Fruit fly (Drosophila melanogaster): ENCODE data around the gene Task7.

Task7 gene

dm6 chr3R:9420439-9421234 lies 8.5 kb upstream of the Task7 start (continued):
- no peak for TF ChIP-seq ranshi (GFP tag; IDR thresholded peaks at IDR 0.05)
- no peak for TF ChIP-seq pzg (GFP tag; optimal IDR thresholded peaks at IDR 0.05)
- TF ChIP-seq Hr51 (GFP tag; optimal IDR thresholded peaks at IDR 0.05), result peak in 1 of 2 experiments; percentile 38
- 0 out of 2 replicates have a peak, but pooled peaks have one; percentile 32 for TF ChIP-seq HLH3B (GFP tag; IDR thresholded peaks at IDR 0.05)
- TF ChIP-seq dpn (GFP tag; optimal IDR thresholded peaks at IDR 0.05), result peak; percentile 6 to 22
- TF ChIP-seq CG15269 (tag; optimal IDR thresholded peaks at IDR 0.05), result no peak
- TF ChIP-seq da (GFP tag; optimal IDR thresholded peaks at IDR 0.05), result no peak
- TF ChIP-seq zfh1 (GFP tag; IDR thresholded peaks at IDR 0.05), result peak; percentile 50; the same call in 1 of the 3 replicates
- peak; percentile 8; the same call in 1 of the 2 replicates for TF ChIP-seq slbo (GFP tag; IDR thresholded peaks at IDR 0.05)
- TF ChIP-seq az2 (GFP tag; optimal IDR thresholded peaks at IDR 0.05), result no peak
- TF ChIP-seq Doc3 (GFP tag; IDR thresholded peaks at IDR 0.05; ENCODE audit: partially characterized antibody), result 0 out of 3 replicates have a peak, but pooled peaks have one; percentile 12
- TF ChIP-seq sna (GFP tag; IDR thresholded peaks at IDR 0.05; ENCODE audit: partially characterized antibody), result no peak
- peak; percentile 52; the same call in 1 of the 2 replicates for TF ChIP-seq vvl (GFP tag; IDR thresholded peaks at IDR 0.05)
- peak; percentile 66; the same call in 1 of the 3 replicates for TF ChIP-seq ci (GFP tag; IDR thresholded peaks at IDR 0.05)
- no peak for TF ChIP-seq CG30403 (GFP tag; optimal IDR thresholded peaks at IDR 0.05)
- peak; percentile 14 for TF ChIP-seq CG2875 (GFP tag; optimal IDR thresholded peaks at IDR 0.05)
- TF ChIP-seq CG9817 (tag; optimal IDR thresholded peaks at IDR 0.05), result no peak
- TF ChIP-seq CG16779 (GFP tag; IDR thresholded peaks at IDR 0.05), result peak; percentile 53; the same call in 1 of the 2 replicates
- peak; percentile 59 for TF ChIP-seq Drgx (GFP tag; IDR thresholded peaks at IDR 0.05)
- no peak for TF ChIP-seq CG9876 (GFP tag; optimal IDR thresholded peaks at IDR 0.05)
- TF ChIP-seq sd (tag; optimal IDR thresholded peaks at IDR 0.05), result no peak
- no peak for TF ChIP-seq CG1602 (GFP tag; optimal IDR thresholded peaks at IDR 0.05)
- TF ChIP-seq maf-S (GFP tag; optimal IDR thresholded peaks at IDR 0.05), result no peak
- TF ChIP-seq schlank (tag; optimal IDR thresholded peaks at IDR 0.05), result no peak
- TF ChIP-seq Oaz (GFP tag; IDR thresholded peaks at IDR 0.05), result no peak
- no peak for TF ChIP-seq CG6791 (GFP tag; IDR thresholded peaks at IDR 0.05; ENCODE audit: partially characterized antibody)
- TF ChIP-seq chinmo (GFP tag; IDR thresholded peaks at IDR 0.05; ENCODE audit: partially characterized antibody), result no peak
- TF ChIP-seq CG6272 (GFP tag; IDR thresholded peaks at IDR 0.05), result no peak
- no peak for TF ChIP-seq psq (GFP tag; optimal IDR thresholded peaks at IDR 0.05)
- no peak for TF ChIP-seq CG7357 (GFP tag; IDR thresholded peaks at IDR 0.05)
- TF ChIP-seq crol (GFP tag; IDR thresholded peaks at IDR 0.05), result peak; percentile 75
- no peak for TF ChIP-seq pan (optimal IDR thresholded peaks at IDR 0.05)
- no peak for TF ChIP-seq pan (GFP tag; optimal IDR thresholded peaks at IDR 0.05 in 1 of 2, IDR thresholded peaks at IDR 0.05 in 1 of 2)
- TF ChIP-seq CG6175 (GFP tag; IDR thresholded peaks at IDR 0.05), result no peak
- peak in 1 of 2 experiments; percentile 70 for TF ChIP-seq Hr78 (GFP tag; optimal IDR thresholded peaks at IDR 0.05)
- TF ChIP-seq Ssrp (tag; optimal IDR thresholded peaks at IDR 0.05), result peak; percentile 16
- TF ChIP-seq CG2199 (GFP tag; IDR thresholded peaks at IDR 0.05), result 0 out of 3 replicates have a peak, but pooled peaks have one; percentile 23
- TF ChIP-seq run (tag; optimal IDR thresholded peaks at IDR 0.05), result no peak
- no peak for TF ChIP-seq insv (GFP tag; optimal IDR thresholded peaks at IDR 0.05)
- TF ChIP-seq CG17385 (GFP tag; optimal IDR thresholded peaks at IDR 0.05), result no peak
- TF ChIP-seq ara (GFP tag; IDR thresholded peaks at IDR 0.05), result no peak
- TF ChIP-seq MBD-R2 (GFP tag; IDR thresholded peaks at IDR 0.05), result no peak
- no peak for TF ChIP-seq CG17829 (tag; optimal IDR thresholded peaks at IDR 0.05)
- no peak for TF ChIP-seq MESR4 (GFP tag; optimal IDR thresholded peaks at IDR 0.05)
- TF ChIP-seq Hr39 (optimal IDR thresholded peaks at IDR 0.05), result no peak
- no peak for TF ChIP-seq zen (tag; optimal IDR thresholded peaks at IDR 0.05)
- peak; percentile 6 for TF ChIP-seq HHEX (GFP tag; optimal IDR thresholded peaks at IDR 0.05)
- no peak for TF ChIP-seq bab2 (GFP tag; optimal IDR thresholded peaks at IDR 0.05)
- TF ChIP-seq Awh (GFP tag; IDR thresholded peaks at IDR 0.05), result 0 out of 2 replicates have a peak, but pooled peaks have one; percentile 9

Data from whole organism, embryonic.